Worm (Caenorhabditis elegans): ENCODE results near the gene ddl-1.
"Not testable (repeated sequence)": the region's sequence is repeated elsewhere in the genome, so short reads cannot be mapped to it uniquely, and the experiment has no call there.

Gene ddl-1

DNA sequence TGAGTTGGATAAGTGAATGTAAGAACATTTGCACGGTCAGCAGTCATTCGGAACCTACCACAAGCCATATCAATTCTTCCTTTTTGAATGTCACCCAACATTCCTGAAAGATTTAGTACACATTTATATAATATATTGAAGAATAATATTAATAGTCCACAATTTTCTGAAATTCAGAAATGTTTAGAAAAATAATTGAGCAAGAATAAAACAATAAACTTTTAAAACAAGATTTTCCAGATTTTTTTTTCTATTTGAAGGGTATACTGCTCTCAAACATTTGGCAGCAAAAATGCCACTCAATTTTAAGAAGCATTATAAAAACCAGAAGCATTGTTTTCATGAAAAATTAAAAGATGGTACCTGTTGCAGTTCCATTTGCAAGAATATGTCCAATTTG lies 11.3 kb downstream of the ddl-1 start, which contains the start of gene F59E12.8:
Gene F59E12.8 (minus strand): TSS at position 101 of the 400 bp plus-strand sequence.
- TF ChIP-seq W03F9.2 (tag; optimal IDR thresholded peaks at IDR 0.05) (no peak), him-1 (tag; optimal IDR thresholded peaks at IDR 0.05) (no peak), dao-5 (tag; optimal IDR thresholded peaks at IDR 0.05) (no peak)

DNA sequence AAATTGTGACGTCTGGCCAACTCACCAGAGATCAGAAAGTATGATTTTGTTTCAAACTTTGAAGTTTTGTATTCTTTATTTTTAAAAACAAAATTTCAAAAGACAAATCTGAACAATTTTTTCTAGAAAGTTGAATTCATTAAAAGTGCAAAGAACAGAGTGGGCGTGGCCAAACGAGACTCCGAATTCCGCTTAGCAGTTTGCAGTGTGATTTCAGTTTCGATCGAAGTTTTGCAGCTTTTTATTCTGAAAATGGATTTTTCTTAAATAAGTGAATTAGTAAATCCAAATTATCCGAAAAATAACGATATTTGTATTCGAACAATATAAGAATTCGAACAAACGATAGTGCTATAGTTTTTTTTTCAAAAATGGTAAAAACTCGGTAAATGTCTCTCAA lies 14.7 kb downstream of the ddl-1 start:
- TF ChIP-seq him-1 (tag; optimal IDR thresholded peaks at IDR 0.05) (no peak), dao-5 (tag; optimal IDR thresholded peaks at IDR 0.05) (no peak), W03F9.2 (tag; optimal IDR thresholded peaks at IDR 0.05) (no peak)

DNA sequence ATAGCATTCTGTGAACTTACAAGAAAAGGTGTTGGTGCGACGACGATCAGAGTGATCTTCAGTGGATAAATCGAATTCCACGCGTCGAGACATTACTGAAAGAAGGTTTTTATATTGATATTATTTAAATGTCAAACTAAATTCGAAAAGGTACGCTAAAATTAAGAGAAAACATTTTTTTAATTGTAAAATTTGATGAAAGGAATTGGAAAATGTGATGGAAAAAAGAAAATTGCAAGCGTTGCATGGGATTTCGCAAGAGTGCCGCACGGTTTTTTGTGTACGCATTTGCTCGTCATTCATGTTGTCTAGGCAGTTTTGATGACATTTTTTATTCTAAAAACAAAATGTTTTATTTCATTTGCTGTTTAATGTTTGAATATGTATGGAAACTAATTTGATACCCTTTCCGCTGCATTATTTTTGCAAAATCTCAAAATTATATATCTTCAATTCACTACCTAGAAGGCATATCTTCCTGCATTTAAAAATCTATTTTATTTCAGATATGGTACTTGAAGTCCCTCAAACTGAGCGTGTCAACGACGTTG lies 17.2 kb downstream of the ddl-1 start, which contains the start of the genes F59E12.6 and npl-4.1:
Gene F59E12.6 (minus strand): TSS at position 101 of the 551 bp plus-strand sequence.
Gene npl-4.1 (plus strand): TSS at position 501 of the 551 bp plus-strand sequence.
- not testable (repeated sequence) for TF ChIP-seq him-1, dao-5, W03F9.2 (tag; optimal IDR thresholded peaks at IDR 0.05)

DNA sequence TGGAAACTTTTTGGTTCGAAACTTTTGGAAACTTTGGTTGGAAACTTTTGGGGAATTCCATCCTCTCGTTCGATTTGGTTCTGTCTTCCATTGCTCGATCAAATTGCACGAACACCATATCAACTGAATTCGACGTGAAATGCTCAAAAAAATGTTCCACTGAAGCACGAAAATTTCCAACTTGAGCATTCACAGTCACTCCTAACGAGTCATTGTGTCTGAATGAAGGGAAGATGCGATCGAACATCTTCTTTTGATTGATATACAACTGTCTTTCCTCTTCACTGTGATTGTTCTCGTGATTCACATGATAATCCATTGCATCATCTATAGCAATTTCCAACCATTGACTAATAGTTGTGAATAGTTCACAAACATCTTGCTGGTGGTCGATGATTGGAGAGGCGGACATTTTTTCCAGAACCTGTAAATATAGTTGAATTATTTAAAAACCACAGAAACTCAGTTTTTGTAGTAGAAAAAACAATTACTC lies 19.8 kb downstream of the ddl-1 start, which contains the start of gene F59E12.15:
Gene F59E12.15 (minus strand): TSS at position 51 of the 493 bp plus-strand sequence.
- TF ChIP-seq dao-5 (tag; optimal IDR thresholded peaks at IDR 0.05) (no peak), him-1 (tag; optimal IDR thresholded peaks at IDR 0.05) (no peak), W03F9.2 (tag; optimal IDR thresholded peaks at IDR 0.05) (no peak)

DNA sequence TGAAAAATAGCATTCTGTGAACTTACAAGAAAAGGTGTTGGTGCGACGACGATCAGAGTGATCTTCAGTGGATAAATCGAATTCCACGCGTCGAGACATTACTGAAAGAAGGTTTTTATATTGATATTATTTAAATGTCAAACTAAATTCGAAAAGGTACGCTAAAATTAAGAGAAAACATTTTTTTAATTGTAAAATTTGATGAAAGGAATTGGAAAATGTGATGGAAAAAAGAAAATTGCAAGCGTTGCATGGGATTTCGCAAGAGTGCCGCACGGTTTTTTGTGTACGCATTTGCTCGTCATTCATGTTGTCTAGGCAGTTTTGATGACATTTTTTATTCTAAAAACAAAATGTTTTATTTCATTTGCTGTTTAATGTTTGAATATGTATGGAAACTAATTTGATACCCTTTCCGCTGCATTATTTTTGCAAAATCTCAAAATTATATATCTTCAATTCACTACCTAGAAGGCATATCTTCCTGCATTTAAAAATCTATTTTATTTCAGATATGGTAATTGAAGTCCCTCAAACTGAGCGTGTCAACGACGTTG lies 25.7 kb downstream of the ddl-1 start, which contains the start of the genes eif-3.L and npl-4.2:
Gene eif-3.L (minus strand): TSS at position 101 of the 557 bp plus-strand sequence.
Gene npl-4.2 (plus strand): TSS at position 507 of the 557 bp plus-strand sequence.
- TF ChIP-seq dao-5, him-1, W03F9.2 (tag; optimal IDR thresholded peaks at IDR 0.05): not testable (repeated sequence)

DNA sequence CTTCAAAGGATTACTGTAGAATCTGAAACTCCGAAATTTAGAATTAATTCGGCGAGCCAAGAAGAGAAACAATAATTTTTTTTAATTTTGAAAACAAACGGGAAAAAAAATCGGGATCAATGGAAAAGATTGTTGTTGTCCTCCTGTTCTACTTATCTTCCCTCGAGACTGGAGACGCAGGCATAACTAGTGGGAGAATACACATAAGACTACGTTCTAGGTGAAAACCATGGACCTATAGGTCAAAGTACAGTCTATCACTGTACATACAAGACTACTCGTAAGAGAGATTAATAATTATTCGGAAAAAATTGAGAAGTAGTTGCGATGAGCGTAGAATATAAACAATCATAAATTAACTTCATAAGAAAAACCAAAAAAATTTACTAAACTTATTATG lies 28.9 kb downstream of the ddl-1 start, which contains the start of gene dhs-6:
Gene dhs-6 (minus strand): TSS at position 22 of the 400 bp plus-strand sequence.
- TF ChIP-seq him-1 (tag; optimal IDR thresholded peaks at IDR 0.05) (no peak), W03F9.2 (tag; optimal IDR thresholded peaks at IDR 0.05) (no peak), dao-5 (tag; optimal IDR thresholded peaks at IDR 0.05) (no peak)

DNA sequence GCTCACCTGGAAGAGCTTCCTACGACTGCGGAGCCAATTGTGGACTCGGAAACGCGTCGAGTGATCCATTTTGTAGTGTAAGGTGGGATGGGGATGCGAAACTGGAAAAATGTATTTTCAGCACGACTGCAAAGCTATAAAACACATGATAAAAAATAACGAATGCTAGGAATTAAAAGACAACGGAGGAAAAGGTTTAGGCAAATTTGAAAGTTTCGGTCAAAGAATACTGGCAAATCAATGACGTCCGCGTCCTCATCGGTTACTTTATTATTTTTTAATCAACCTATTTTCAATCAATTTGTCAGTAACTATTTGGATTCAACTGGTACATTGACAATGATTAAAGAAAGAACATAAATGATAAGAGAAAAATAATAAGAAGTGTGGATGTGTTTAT lies 40.4 kb downstream of the ddl-1 start, which contains the start of gene C17G10.7:
Gene C17G10.7 (minus strand): TSS at position 101 of the 400 bp plus-strand sequence.
- TF ChIP-seq him-1 (tag; optimal IDR thresholded peaks at IDR 0.05): no peak
- TF ChIP-seq W03F9.2 (tag; optimal IDR thresholded peaks at IDR 0.05): no peak
- no peak for TF ChIP-seq dao-5 (tag; optimal IDR thresholded peaks at IDR 0.05)

DNA sequence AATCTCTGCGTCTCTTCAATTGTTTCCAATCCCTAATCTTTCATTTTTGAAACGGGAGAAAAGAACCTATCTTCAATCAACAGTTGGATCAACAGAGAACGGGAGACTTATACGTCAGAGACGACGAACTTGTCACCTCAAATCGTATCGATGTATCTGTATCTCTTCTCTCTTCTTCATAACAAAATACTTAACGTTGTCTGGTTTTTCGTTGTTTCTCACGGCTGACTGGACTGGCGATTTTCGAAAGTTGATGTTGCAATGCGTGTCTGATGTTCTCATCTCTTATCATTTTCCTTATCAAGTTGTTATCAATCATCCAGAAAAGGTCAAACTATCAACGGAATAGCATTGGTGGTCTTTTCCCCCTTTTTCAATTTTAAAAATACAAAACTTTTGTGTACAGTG lies 42.6 kb downstream of the ddl-1 start:
- TF ChIP-seq W03F9.2 (tag; optimal IDR thresholded peaks at IDR 0.05) (no peak), him-1 (tag; optimal IDR thresholded peaks at IDR 0.05) (no peak), dao-5 (tag; optimal IDR thresholded peaks at IDR 0.05) (no peak)

DNA sequence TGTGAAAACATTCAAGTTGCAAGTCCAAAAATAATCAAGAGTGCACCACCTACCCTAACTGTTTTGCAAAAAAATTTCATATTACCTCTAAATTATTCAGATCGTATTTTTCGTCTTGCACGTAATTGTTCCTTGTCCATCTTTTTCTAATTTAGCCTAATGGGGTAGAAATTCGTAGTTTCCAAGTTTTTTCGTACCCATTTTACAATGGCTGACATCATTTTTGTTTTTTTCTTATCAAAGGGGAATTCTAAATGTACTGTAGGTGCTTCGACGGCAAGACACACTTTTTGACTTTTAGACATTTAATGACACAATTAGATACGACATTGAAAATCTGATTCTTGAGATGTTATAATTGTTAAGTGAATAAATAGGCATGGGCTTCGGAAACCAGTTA lies 43.7 kb downstream of the ddl-1 start:
- TF ChIP-seq dao-5 (tag; optimal IDR thresholded peaks at IDR 0.05): no peak
- no peak for TF ChIP-seq W03F9.2 (tag; optimal IDR thresholded peaks at IDR 0.05)
- no peak for TF ChIP-seq him-1 (tag; optimal IDR thresholded peaks at IDR 0.05)

DNA sequence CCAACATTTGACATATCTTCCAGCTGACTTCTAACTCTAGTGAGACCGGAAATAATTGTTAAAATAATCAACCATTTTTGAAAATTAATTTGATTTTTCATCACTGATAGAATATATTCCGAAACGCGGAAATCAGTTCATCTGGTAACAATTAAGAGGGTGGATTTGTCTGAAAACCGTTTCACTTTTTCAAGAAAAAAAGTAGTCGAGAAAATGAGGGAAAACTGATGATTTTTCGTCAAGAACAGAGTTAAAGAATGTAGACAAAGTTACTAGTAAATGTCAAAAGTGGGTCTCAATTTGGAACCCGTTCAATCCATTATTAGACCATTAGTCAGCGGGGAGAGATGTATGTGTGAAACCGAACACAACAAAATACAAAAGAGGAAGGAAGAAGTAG lies 45.0 kb downstream of the ddl-1 start, which contains the start of gene C17G10.6:
Gene C17G10.6 (minus strand): TSS at position 101 of the 400 bp plus-strand sequence.
- TF ChIP-seq W03F9.2 (tag; optimal IDR thresholded peaks at IDR 0.05) (no peak), dao-5 (tag; optimal IDR thresholded peaks at IDR 0.05) (no peak)

DNA sequence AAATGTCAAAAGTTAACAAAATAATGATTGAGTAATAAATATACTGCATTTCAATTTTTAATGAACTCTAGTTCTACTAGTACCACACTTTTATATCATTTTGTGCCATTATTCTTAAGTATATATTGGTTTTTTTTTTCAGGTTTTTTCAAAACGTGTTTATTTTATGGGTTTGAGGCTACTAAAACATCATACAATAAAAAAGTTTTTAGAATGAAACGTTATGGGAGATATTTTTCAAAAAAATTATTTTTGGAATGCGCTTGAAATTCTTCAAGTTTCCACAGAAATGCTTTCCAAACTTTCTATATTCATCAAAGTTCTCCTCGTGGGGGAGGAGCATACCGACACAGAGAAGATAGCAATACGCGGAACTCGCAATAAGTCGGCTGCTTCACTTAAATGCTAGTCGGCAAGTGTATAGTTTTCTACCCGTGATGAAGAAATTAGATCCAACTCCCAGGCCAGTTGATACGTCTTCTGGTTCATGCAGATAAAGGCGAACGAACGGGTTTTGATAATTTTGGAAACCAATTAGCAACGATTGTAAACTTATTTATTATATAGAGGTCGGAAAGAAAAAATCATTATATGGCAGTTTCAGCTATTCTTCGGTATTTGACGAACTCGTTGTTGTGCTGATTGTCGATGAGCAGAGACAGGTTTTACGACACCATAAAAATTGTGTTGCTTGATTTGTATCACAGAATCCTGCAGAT lies 48.7 kb downstream of the ddl-1 start, which contains the start of gene C17G10.10:
Gene C17G10.10 (minus strand): TSS at position 51 of the 719 bp plus-strand sequence.
- TF ChIP-seq dao-5 (tag; optimal IDR thresholded peaks at IDR 0.05): no peak
- TF ChIP-seq W03F9.2 (tag; optimal IDR thresholded peaks at IDR 0.05): peak; percentile 32

All from whole organism, L4/young adult.